Worm (Caenorhabditis elegans) whole organism, midembryonic: Measurements from ENCODE around the gene Y48A6B.3.

Source experiments
- tab-1 ChIP-seq: fragments of 200-800 bp; sonication (Bioruptor generic); IDR thresholded peaks from 2 replicates; pipeline ENCODE4 v1.3.6; 2022; ENCODE audit warnings: missing genetic modification characterization, missing compliant biosample characterization
- ztf-29 ChIP-seq: fragments of 200-800 bp; sonication (Bioruptor generic); IDR thresholded peaks from 2 replicates; pipeline ENCODE4 v1.3.6; 2022; ENCODE audit warnings: missing genetic modification reagents, missing genetic modification characterization, missing compliant biosample characterization

- TF ChIP-seq ztf-29 (no peak), tab-1 (GFP tag; lab: Robert Waterston, UW) (no peak)
Observed at ce11 chrIII:11026516-11027048, 18.6 kb downstream of the Y48A6B.3 start, which contains the start of gene Y48A6B.7.
